Fruit fly (Drosophila melanogaster) whole organism, pupa: Measurements from ENCODE around the gene CG3631.

Experiments used
- CG10348 ChIP-seq: fragments of 200-800 bp; sonication (Bioruptor generic); IDR thresholded peaks from 2 replicates; pipeline ENCODE4 v1.3.6; 2022; ENCODE audit warnings: missing biosample characterization, missing genetic modification characterization
- CG12605 ChIP-seq: fragments of 200-800 bp; sonication (Bioruptor generic); IDR thresholded peaks from 2 replicates; pipeline ENCODE4 v1.3.6; 2022; ENCODE audit warnings: missing biosample characterization, missing genetic modification characterization
- CG13204 ChIP-seq: fragments of 200-800 bp; sonication (Bioruptor generic); optimal IDR thresholded peaks from 2 replicates; lab custom pipeline; 2018; ENCODE audit warnings: missing biosample characterization, mild to moderate bottlenecking, missing genetic modification characterization, moderate library complexity
- CG14655 ChIP-seq: fragments of 200-800 bp; sonication (Bioruptor generic); optimal IDR thresholded peaks from 3 replicates; lab custom pipeline; 2017; ENCODE audit warnings: mild to moderate bottlenecking, missing biosample characterization, missing genetic modification reagents, missing genetic modification characterization
- CG15710 ChIP-seq: fragments of 200-800 bp; sonication (Bioruptor generic); optimal IDR thresholded peaks from 2 replicates; lab custom pipeline; 2018; ENCODE audit warnings: missing biosample characterization, mild to moderate bottlenecking, missing genetic modification characterization, moderate library complexity
- CG17806 ChIP-seq: fragments of 200-800 bp; sonication (Bioruptor generic); optimal IDR thresholded peaks from 2 replicates; lab custom pipeline; 2018; ENCODE audit warnings: missing biosample characterization, mild to moderate bottlenecking, missing genetic modification characterization, moderate library complexity
- CG32121 ChIP-seq: fragments of 200-800 bp; sonication (Bioruptor generic); IDR thresholded peaks from 2 replicates; pipeline ENCODE4 v1.3.6; 2022; ENCODE audit warnings: missing biosample characterization, missing genetic modification characterization
- CG34367 ChIP-seq: fragments of 200-800 bp; sonication (Bioruptor generic); optimal IDR thresholded peaks from 2 replicates; lab custom pipeline; 2018; ENCODE audit warnings: missing biosample characterization, mild to moderate bottlenecking, missing genetic modification characterization
- CG4496 ChIP-seq: fragments of 200-800 bp; sonication (Bioruptor generic); IDR thresholded peaks from 3 replicates; pipeline ENCODE4 v1.3.6; 2022; ENCODE audit warnings: missing biosample characterization, missing genetic modification characterization
- CG8159 ChIP-seq: fragments of 200-800 bp; sonication (Bioruptor generic); optimal IDR thresholded peaks from 3 replicates; lab custom pipeline; 2018; ENCODE audit warnings: missing biosample characterization, mild to moderate bottlenecking, missing genetic modification characterization, moderate library complexity
- CG8301 ChIP-seq: fragments of 200-800 bp; sonication (Bioruptor generic); optimal IDR thresholded peaks from 2 replicates; lab custom pipeline; 2018; ENCODE audit warnings: missing biosample characterization, mild to moderate bottlenecking, missing genetic modification characterization
- CG9948 ChIP-seq: fragments of 200-800 bp; sonication (Bioruptor generic); optimal IDR thresholded peaks from 2 replicates; lab custom pipeline; 2018; ENCODE audit warnings: missing biosample characterization, mild to moderate bottlenecking, missing genetic modification characterization, moderate library complexity
- D1 ChIP-seq: fragments of 200-800 bp; sonication (Bioruptor generic); optimal IDR thresholded peaks from 2 replicates; lab custom pipeline; 2018; ENCODE audit warnings: missing biosample characterization, mild to moderate bottlenecking, missing genetic modification characterization, moderate library complexity
- EcR ChIP-seq: fragments of 200-800 bp; sonication (Bioruptor generic); optimal IDR thresholded peaks from 3 replicates; lab custom pipeline; 2019; ENCODE audit warnings: missing biosample characterization, missing genetic modification characterization, mild to moderate bottlenecking, moderate library complexity, missing genetic modification reagents
- Ets98B ChIP-seq: fragments of 200-800 bp; sonication (Bioruptor generic); IDR thresholded peaks from 2 replicates; pipeline ENCODE4 v1.3.6; 2022; ENCODE audit warnings: missing biosample characterization, missing genetic modification characterization
- Pif1A ChIP-seq: fragments of 200-800 bp; sonication (Bioruptor generic); optimal IDR thresholded peaks from 3 replicates; lab custom pipeline; 2016; ENCODE audit warnings: missing biosample characterization, missing genetic modification characterization
- Pif1B ChIP-seq: fragments of 200-800 bp; sonication (Bioruptor generic); optimal IDR thresholded peaks from 3 replicates; lab custom pipeline; 2016; ENCODE audit warnings: missing biosample characterization, missing genetic modification characterization
- Snoo ChIP-seq: fragments of 200-800 bp; sonication (Bioruptor generic); optimal IDR thresholded peaks from 3 replicates; lab custom pipeline; 2017; ENCODE audit warnings: missing biosample characterization, mild to moderate bottlenecking, missing genetic modification characterization, inconsistent platforms
- fd96Ca ChIP-seq: fragments of 200-800 bp; sonication (Bioruptor generic); IDR thresholded peaks from 3 replicates; pipeline ENCODE4 v1.3.6; 2022; ENCODE audit warnings: missing biosample characterization, missing genetic modification characterization
- gl ChIP-seq: fragments of 200-800 bp; sonication (Bioruptor generic); optimal IDR thresholded peaks from 2 replicates; lab custom pipeline; 2018; ENCODE audit warnings: missing biosample characterization, mild to moderate bottlenecking, missing genetic modification characterization
- rn ChIP-seq: fragments of 200-800 bp; sonication (Bioruptor generic); IDR thresholded peaks from 2 replicates; pipeline ENCODE4 v1.3.6; 2022; ENCODE audit warnings: missing biosample characterization, missing genetic modification characterization

Gene CG3631

DNA sequence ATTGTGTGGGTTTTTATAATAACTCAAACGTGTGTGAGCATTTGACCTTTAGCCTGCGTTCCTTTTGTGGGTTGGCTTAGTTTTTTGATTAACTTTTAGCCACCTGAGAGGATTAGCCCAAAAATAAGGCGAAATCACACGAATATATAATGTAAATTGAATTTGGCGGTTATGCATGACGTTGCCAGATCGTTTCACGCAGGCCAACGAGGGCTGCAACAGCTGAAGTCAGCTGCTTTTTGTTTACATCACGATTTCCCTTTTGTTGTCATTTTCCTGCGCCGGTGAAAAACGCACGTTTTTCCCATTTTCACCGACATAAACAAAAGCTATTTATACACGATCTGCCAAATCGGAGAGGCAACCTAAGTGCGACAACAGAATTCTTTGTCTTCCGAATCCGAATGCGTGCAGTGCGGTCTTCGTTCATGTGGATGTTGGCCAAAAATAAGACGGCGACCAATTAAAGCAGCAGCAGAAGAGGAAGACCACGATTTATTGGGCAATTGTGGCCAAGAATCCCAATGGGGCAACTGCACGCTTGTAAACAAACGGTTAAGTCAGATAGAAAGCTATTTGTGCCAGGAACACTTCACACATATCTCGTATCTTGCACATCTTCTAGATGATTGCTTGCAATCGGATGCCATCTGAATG lies at the start of gene CG3631:
Gene CG3631, plus strand, starts transcription at position 251 of the 657 bp plus-strand sequence.
- TF ChIP-seq gl (tag; lab: Kevin White, UChicago) (no peak), CG32121 (GFP tag; lab: Robert Waterston, UW) (peak; percentile 53), Pif1B (GFP tag; lab: Kevin White, UChicago) (no peak), Snoo (no peak), CG9948 (tag; lab: Kevin White, UChicago) (no peak), CG12605 (GFP tag; lab: Robert Waterston, UW) (no peak), EcR (GFP tag; lab: Kevin White, UChicago) (no peak), Ets98B (GFP tag; lab: Robert Waterston, UW) (peak; percentile 29; the same call in 1 of the 2 replicates)

dm6 chr3R:14830262-14830758 lies 48.9 kb upstream of the CG3631 start:
- no peak for TF ChIP-seq CG12605 (GFP tag; lab: Robert Waterston, UW)
- no peak for TF ChIP-seq CG32121 (GFP tag; lab: Robert Waterston, UW)
- TF ChIP-seq CG4496 (GFP tag; lab: Robert Waterston, UW), result peak; percentile 73
- TF ChIP-seq Ets98B (GFP tag; lab: Robert Waterston, UW), result no peak
- TF ChIP-seq CG8159 (tag; lab: Kevin White, UChicago), result no peak
- TF ChIP-seq Pif1B (GFP tag; lab: Kevin White, UChicago), result no peak

dm6 chr3R:14832256-14832655 lies 47.0 kb upstream of the CG3631 start:
- TF ChIP-seq CG9948 (tag; lab: Kevin White, UChicago) (no peak), CG4496 (GFP tag; lab: Robert Waterston, UW) (no peak), EcR (GFP tag; lab: Kevin White, UChicago) (no peak), Snoo (no peak), CG32121 (GFP tag; lab: Robert Waterston, UW) (no peak), CG14655 (no peak), CG15710 (tag; lab: Kevin White, UChicago) (no peak), CG8159 (tag; lab: Kevin White, UChicago) (no peak), Ets98B (GFP tag; lab: Robert Waterston, UW) (no peak), CG17806 (no peak)

- TF ChIP-seq CG10348 (GFP tag; lab: Robert Waterston, UW), result no peak
- TF ChIP-seq CG15710 (tag; lab: Kevin White, UChicago), result no peak
- TF ChIP-seq rn (GFP tag; lab: Robert Waterston, UW), result no peak
- no peak for TF ChIP-seq Ets98B (GFP tag; lab: Robert Waterston, UW)
- no peak for TF ChIP-seq CG14655
- no peak for TF ChIP-seq CG17806
- TF ChIP-seq D1 (tag; lab: Kevin White, UChicago), result no peak
- no peak for TF ChIP-seq CG32121 (GFP tag; lab: Robert Waterston, UW)
- TF ChIP-seq gl (tag; lab: Kevin White, UChicago), result no peak
- TF ChIP-seq, all 21 proteins: peak for 0
Observed at dm6 chr3R:14844743-14845142, 34.5 kb upstream of the CG3631 start, which contains the start of gene CG3610. Gene CG3610, plus strand, starts transcription at chr3R:14845043.

DNA sequence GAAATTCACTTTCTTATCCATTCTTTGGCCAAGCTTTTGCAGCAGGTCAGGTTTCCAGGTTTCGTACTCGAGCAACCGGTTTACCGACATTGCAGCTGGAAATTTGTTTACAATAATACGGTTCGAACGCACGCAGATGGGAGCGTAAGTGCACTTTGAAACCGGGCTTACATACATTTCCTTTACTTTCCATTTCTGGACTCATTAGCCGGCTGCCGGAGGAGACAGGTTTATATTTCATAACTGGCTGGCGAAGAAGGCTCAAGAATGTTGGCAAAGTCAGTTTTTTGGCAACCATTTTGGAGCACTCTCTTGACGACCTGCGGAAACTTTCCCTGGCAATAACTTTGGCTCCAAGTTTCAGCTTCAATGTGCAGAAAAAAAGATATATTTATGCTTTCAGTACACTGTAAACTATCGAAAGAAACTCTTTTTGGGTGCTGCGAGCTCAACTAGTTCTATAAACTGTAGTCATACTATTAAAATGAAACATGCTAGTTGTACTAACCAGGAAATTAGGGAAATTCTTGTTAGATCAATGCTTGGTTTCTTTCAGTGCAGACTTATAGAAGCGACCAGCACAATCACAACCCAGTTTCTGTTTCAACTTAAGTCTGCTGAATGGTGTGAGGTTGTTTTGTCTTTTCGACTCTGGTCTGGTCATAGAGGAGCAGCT lies 32.2 kb upstream of the CG3631 start:
- TF ChIP-seq CG14655 (peak; percentile 85), fd96Ca (GFP tag; lab: Robert Waterston, UW) (peak; percentile 83), CG4496 (GFP tag; lab: Robert Waterston, UW) (peak; percentile 88), CG32121 (GFP tag; lab: Robert Waterston, UW) (peak; percentile 73), Pif1A (GFP tag; lab: Kevin White, UChicago) (peak; percentile 76), D1 (tag; lab: Kevin White, UChicago) (no peak), CG13204 (GFP tag; lab: Kevin White, UChicago) (no peak), CG10348 (GFP tag; lab: Robert Waterston, UW) (peak; percentile 35; the same call in 1 of the 2 replicates), Snoo (peak; percentile 3), CG9948 (tag; lab: Kevin White, UChicago) (peak; percentile 70), CG15710 (tag; lab: Kevin White, UChicago) (no peak), Pif1B (GFP tag; lab: Kevin White, UChicago) (peak; percentile 73), CG12605 (GFP tag; lab: Robert Waterston, UW) (peak; percentile 40; the same call in 1 of the 2 replicates), rn (GFP tag; lab: Robert Waterston, UW) (peak; percentile 59), EcR (GFP tag; lab: Kevin White, UChicago) (no peak), CG8159 (tag; lab: Kevin White, UChicago) (peak; percentile 42), Ets98B (GFP tag; lab: Robert Waterston, UW) (peak; percentile 86), CG17806 (peak; percentile 69), CG34367 (tag; lab: Kevin White, UChicago) (peak; percentile 53), CG8301 (tag; lab: Kevin White, UChicago) (peak; percentile 86), gl (tag; lab: Kevin White, UChicago) (no peak)
- TF ChIP-seq, all 21 proteins: peak for 16
